Worm (Caenorhabditis elegans) whole organism, late embryonic: ENCODE results near the gene C47D12.4.
A peak's percentile ranks its signal among the peaks of the same experiment; 100 is the strongest.

Source experiments
- ama-1 ChIP-seq: fragments of 150-350 bp; optimal IDR thresholded peaks from 2 replicates; lab custom pipeline; 2014
- ceh-9 ChIP-seq: sonication (generic microtip); optimal IDR thresholded peaks from 2 replicates; lab custom pipeline; 2016; ENCODE audit warnings: mild to moderate bottlenecking, missing genetic modification characterization, inconsistent platforms, missing compliant biosample characterization
- dve-1 ChIP-seq: sonication (generic microtip); optimal IDR thresholded peaks from 2 replicates; lab custom pipeline; 2017; ENCODE audit warnings: antibody characterized with exemption, mild to moderate bottlenecking, missing genetic modification characterization, missing compliant biosample characterization
- elt-2 ChIP-seq: sonication (generic microtip); optimal IDR thresholded peaks from 2 replicates; lab custom pipeline; 2016; ENCODE audit warnings: missing genetic modification reagents, missing genetic modification characterization, missing compliant biosample characterization
- elt-4 ChIP-seq: sonication (generic microtip); optimal IDR thresholded peaks from 2 replicates; lab custom pipeline; 2016; ENCODE audit warnings: missing genetic modification characterization, missing compliant biosample characterization
- lim-6 ChIP-seq: sonication (generic microtip); optimal IDR thresholded peaks from 2 replicates; lab custom pipeline; 2016; ENCODE audit warnings: missing genetic modification characterization, missing compliant biosample characterization
- lin-11 ChIP-seq: fragments of 200-800 bp; sonication (Bioruptor generic); optimal IDR thresholded peaks from 2 replicates; lab custom pipeline; 2018; ENCODE audit warnings: mild to moderate bottlenecking, missing genetic modification characterization, missing compliant biosample characterization
- nfya-1 ChIP-seq: sonication (generic microtip); optimal IDR thresholded peaks from 2 replicates; lab custom pipeline; 2017; ENCODE audit warnings: missing genetic modification characterization, mild to moderate bottlenecking, missing compliant biosample characterization, antibody characterized with exemption, moderate library complexity
- pax-1 ChIP-seq: fragments of 150-350 bp; optimal IDR thresholded peaks from 2 replicates; lab custom pipeline; 2014; ENCODE audit warnings: missing biosample characterization, missing genetic modification characterization
- pqm-1 ChIP-seq: sonication (generic microtip); optimal IDR thresholded peaks from 2 replicates; lab custom pipeline; 2016; ENCODE audit warnings: missing genetic modification characterization, missing compliant biosample characterization
- rnt-1 ChIP-seq: sonication (generic microtip); optimal IDR thresholded peaks from 2 replicates; lab custom pipeline; 2016; ENCODE audit warnings: missing genetic modification characterization, missing compliant biosample characterization
- unc-55 ChIP-seq: sonication (generic microtip); optimal IDR thresholded peaks from 2 replicates; lab custom pipeline; 2017; ENCODE audit warnings: missing biosample characterization, missing genetic modification reagents, missing genetic modification characterization

ce11 chrII:11713569-11713968 lies 32.0 kb downstream of the C47D12.4 start, which contains the start of gene F13D12.10:
- TF ChIP-seq elt-4 (tag; lab: Kevin White, UChicago) (no peak), nfya-1 (no peak), pax-1 (no peak), lin-11 (tag; lab: Kevin White, UChicago) (no peak), unc-55 (peak; percentile 20), lim-6 (tag; lab: Kevin White, UChicago) (no peak), dve-1 (tag; lab: Kevin White, UChicago) (no peak), ceh-9 (no peak), rnt-1 (tag; lab: Kevin White, UChicago) (no peak), elt-2 (tag; lab: Kevin White, UChicago) (no peak), pqm-1 (tag; lab: Kevin White, UChicago) (no peak), ama-1 (lab: Kevin White, UChicago) (no peak)
